In the genomic region with DNA sequence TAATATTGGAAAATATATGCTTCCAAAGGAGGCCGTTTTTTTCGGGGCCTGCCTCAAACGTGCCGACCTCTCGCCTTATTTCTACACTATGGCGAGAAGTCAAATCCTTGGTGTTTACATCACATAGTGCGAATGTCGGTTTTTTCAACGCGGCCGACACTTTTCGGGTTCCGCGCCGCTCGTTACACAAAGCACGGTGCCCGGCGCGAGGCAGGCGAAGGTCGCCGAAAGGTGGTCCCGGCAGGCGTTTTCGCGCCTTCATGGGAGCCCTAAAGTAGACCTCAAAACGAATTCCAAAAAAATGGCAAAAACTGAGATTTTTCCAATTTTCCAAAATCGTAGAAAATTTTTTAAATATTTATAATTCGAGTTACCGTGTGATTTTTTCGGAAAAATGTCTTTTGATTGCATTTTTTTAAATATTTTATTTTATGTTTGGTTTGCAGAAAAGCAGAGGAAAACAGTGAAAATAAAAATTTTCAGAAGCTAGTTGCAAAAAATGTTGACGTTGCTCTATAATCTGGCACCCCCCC, we compare ENCODE assay signal across 2 worm cellular contexts.
TF ChIP-seq lines count a peak whose summit lies in the region.

A gene (minus strand): TSS at position 483 of the 533 bp plus-strand sequence.

TF ChIP-seq in whole organism, L4 larva, 104 proteins besides CTCF, POLR2A, EP300 and RAD21:
- TF ChIP-seq set-16 (GFP tag; IDR thresholded peaks at IDR 0.05; lab: Robert Waterston, UW) (peak; percentile 68), dmd-6 (GFP tag; IDR thresholded peaks at IDR 0.05; lab: Robert Waterston, UW) (no peak)
TF ChIP-seq in whole organism, L4 larva: peak in this region for 1.

TF ChIP-seq in whole organism, young adult, 124 proteins besides CTCF, POLR2A, EP300 and RAD21:
- TF ChIP-seq zfh-2 (GFP tag; conservative IDR thresholded peaks at IDR 0.05; lab: Robert Waterston, UW) (peak; percentile 71), hlh-12 (tag; optimal IDR thresholded peaks at IDR 0.05; lab: Kevin White, UChicago) (no peak)
TF ChIP-seq in whole organism, young adult: peak in this region for 1.
